Worm (Caenorhabditis elegans) whole organism, L3 larva: ENCODE measurements around the gene Y38C1AA.12.

Source experiments
- R02D3.7 ChIP-seq: fragments of 150-350 bp; optimal IDR thresholded peaks from 2 replicates; lab custom pipeline; 2014; ENCODE audit warnings: missing biosample characterization, missing genetic modification characterization
- ZK546.5 ChIP-seq: sonication (generic microtip); optimal IDR thresholded peaks from 2 replicates; lab custom pipeline; 2017; ENCODE audit warnings: missing biosample characterization, missing genetic modification characterization
- aly-2 ChIP-seq: fragments of 150-350 bp; optimal IDR thresholded peaks from 2 replicates; lab custom pipeline; 2014; ENCODE audit warnings: missing biosample characterization, missing genetic modification characterization
- ama-1 ChIP-seq: fragments of 150-350 bp; optimal IDR thresholded peaks from 2 replicates; lab custom pipeline; 2018
- ceh-16 ChIP-seq: sonication (generic microtip); optimal IDR thresholded peaks from 2 replicates; lab custom pipeline; 2017; ENCODE audit warnings: missing biosample characterization, missing genetic modification characterization
- ceh-82 ChIP-seq: fragments of 150-350 bp; optimal IDR thresholded peaks from 2 replicates; lab custom pipeline; 2014; ENCODE audit warnings: missing biosample characterization, missing genetic modification characterization
- ceh-9 ChIP-seq: sonication (generic microtip); optimal IDR thresholded peaks from 2 replicates; lab custom pipeline; 2018; ENCODE audit warnings: missing biosample characterization, missing genetic modification characterization
- egl-27 ChIP-seq: sonication (generic microtip); optimal IDR thresholded peaks from 4 replicates; lab custom pipeline; 2017; ENCODE audit warnings: missing biosample characterization, missing genetic modification reagents, missing genetic modification characterization
- elt-1 ChIP-seq: fragments of 150-350 bp; optimal IDR thresholded peaks from 2 replicates; lab custom pipeline; 2014; ENCODE audit warnings: missing biosample characterization, missing genetic modification characterization
- elt-2 ChIP-seq: sonication (generic microtip); optimal IDR thresholded peaks from 2 replicates; lab custom pipeline; 2016; ENCODE audit warnings: missing genetic modification reagents, mild to moderate bottlenecking, missing genetic modification characterization, missing compliant biosample characterization
- eor-1 ChIP-seq, 2 experiments: fragments of 150-350 bp; optimal IDR thresholded peaks; 2 replicates each; lab custom pipeline; 2014 to 2018; ENCODE audit warnings: missing biosample characterization in 2 of 2, missing genetic modification characterization in 2 of 2
- fkh-2 ChIP-seq: fragments of 150-350 bp; optimal IDR thresholded peaks from 2 replicates; lab custom pipeline; 2014; ENCODE audit warnings: missing biosample characterization, missing genetic modification reagents, missing genetic modification characterization
- fos-1 ChIP-seq: fragments of 150-350 bp; optimal IDR thresholded peaks from 2 replicates; lab custom pipeline; 2014; ENCODE audit warnings: missing biosample characterization, missing genetic modification characterization
- lin-15B ChIP-seq: fragments of 150-350 bp; optimal IDR thresholded peaks from 2 replicates; lab custom pipeline; 2014; ENCODE audit warnings: missing biosample characterization, missing genetic modification characterization
- lsy-12 ChIP-seq: sonication (generic microtip); optimal IDR thresholded peaks from 2 replicates; lab custom pipeline; 2016; ENCODE audit warnings: mild to moderate bottlenecking, missing genetic modification characterization, missing compliant biosample characterization
- nfya-1 ChIP-seq: sonication (generic microtip); optimal IDR thresholded peaks from 2 replicates; lab custom pipeline; 2017; ENCODE audit warnings: missing genetic modification characterization, mild to moderate bottlenecking, missing compliant biosample characterization, antibody characterized with exemption, moderate library complexity; ENCODE audit not compliant: insufficient read depth
- nhr-11 ChIP-seq: fragments of 150-350 bp; optimal IDR thresholded peaks from 2 replicates; lab custom pipeline; 2014; ENCODE audit warnings: missing biosample characterization, missing genetic modification characterization
- nhr-12 ChIP-seq: fragments of 150-350 bp; optimal IDR thresholded peaks from 2 replicates; lab custom pipeline; 2014; ENCODE audit warnings: missing biosample characterization, missing genetic modification characterization
- nhr-23 ChIP-seq: fragments of 150-350 bp; optimal IDR thresholded peaks from 2 replicates; lab custom pipeline; 2014; ENCODE audit warnings: missing biosample characterization, missing genetic modification reagents, missing genetic modification characterization
- nhr-25 ChIP-seq: sonication (generic microtip); optimal IDR thresholded peaks from 2 replicates; lab custom pipeline; 2017; ENCODE audit warnings: missing biosample characterization, missing genetic modification characterization
- nhr-28 ChIP-seq: fragments of 150-350 bp; optimal IDR thresholded peaks from 2 replicates; lab custom pipeline; 2014; ENCODE audit warnings: missing biosample characterization, missing genetic modification characterization
- nhr-43 ChIP-seq: sonication (generic microtip); optimal IDR thresholded peaks from 2 replicates; lab custom pipeline; 2016; ENCODE audit warnings: mild to moderate bottlenecking, missing genetic modification characterization, missing compliant biosample characterization; ENCODE audit not compliant: poor library complexity, severe bottlenecking
- nhr-67 ChIP-seq: fragments of 150-350 bp; optimal IDR thresholded peaks from 2 replicates; lab custom pipeline; 2014; ENCODE audit warnings: missing biosample characterization, missing genetic modification characterization
- nhr-76 ChIP-seq: fragments of 150-350 bp; sonication (generic microtip); optimal IDR thresholded peaks from 5 replicates; lab custom pipeline; 2014; ENCODE audit warnings: missing biosample characterization, missing genetic modification characterization
- pha-4 ChIP-seq: fragments of 150-350 bp; optimal IDR thresholded peaks from 2 replicates; lab custom pipeline; 2014; ENCODE audit warnings: missing biosample characterization, missing genetic modification reagents, missing genetic modification characterization
- pqm-1 ChIP-seq: fragments of 150-350 bp; optimal IDR thresholded peaks from 2 replicates; lab custom pipeline; 2017; ENCODE audit warnings: missing biosample characterization, missing genetic modification characterization, inconsistent platforms
- sea-2 ChIP-seq: fragments of 150-350 bp; sonication (generic microtip); optimal IDR thresholded peaks from 4 replicates; lab custom pipeline; 2014; ENCODE audit warnings: missing biosample characterization, missing genetic modification reagents, missing genetic modification characterization
- skn-1 ChIP-seq: fragments of 150-350 bp; optimal IDR thresholded peaks from 2 replicates; lab custom pipeline; 2014; ENCODE audit warnings: missing biosample characterization, missing genetic modification characterization
- tbx-2 ChIP-seq: sonication (generic microtip); optimal IDR thresholded peaks from 2 replicates; lab custom pipeline; 2016; ENCODE audit warnings: mild to moderate bottlenecking, missing genetic modification characterization, missing compliant biosample characterization
- zag-1 ChIP-seq: fragments of 150-350 bp; optimal IDR thresholded peaks from 2 replicates; lab custom pipeline; 2014; ENCODE audit warnings: missing biosample characterization, missing genetic modification characterization
- ztf-11 ChIP-seq: fragments of 150-350 bp; optimal IDR thresholded peaks from 2 replicates; lab custom pipeline; 2014; ENCODE audit warnings: missing biosample characterization, missing genetic modification characterization
- ztf-4 ChIP-seq: fragments of 150-350 bp; optimal IDR thresholded peaks from 2 replicates; lab custom pipeline; 2014; ENCODE audit warnings: missing biosample characterization, missing genetic modification characterization

Y38C1AA.12 gene

DNA sequence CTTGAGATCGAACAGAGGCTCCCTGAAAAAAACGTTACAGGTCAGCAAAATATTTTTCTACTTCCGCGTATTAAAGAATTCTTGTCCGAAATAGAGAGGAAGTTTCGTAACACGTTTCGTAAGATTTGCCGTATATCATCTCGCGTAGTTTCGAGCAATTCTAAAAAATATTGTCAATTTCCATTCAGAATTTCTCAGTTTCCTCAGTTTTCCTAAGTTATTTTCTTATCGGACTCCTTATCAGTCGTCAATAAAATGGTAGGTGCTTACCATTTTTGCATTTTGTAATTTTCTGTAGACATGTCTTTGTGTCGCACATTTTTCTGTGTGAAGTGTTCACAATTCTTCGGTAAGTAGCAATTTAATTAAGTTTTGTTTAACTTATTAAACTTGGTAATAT, 32.2 kb upstream of the Y38C1AA.12 start, which contains the start of gene Y38C1AA.19:
Gene Y38C1AA.19, plus strand, starts transcription at position 301 of the 400 bp plus-strand sequence.
- TF ChIP-seq nhr-28 (tag; lab: Kevin White, UChicago) (no peak), skn-1 (tag; lab: Kevin White, UChicago) (no peak), R02D3.7 (tag; lab: Kevin White, UChicago) (no peak), ceh-82 (no peak), nfya-1 (no peak), nhr-67 (no peak), pqm-1 (tag; lab: Kevin White, UChicago) (no peak), fos-1 (tag; lab: Kevin White, UChicago) (no peak), ceh-16 (tag; lab: Kevin White, UChicago) (no peak), egl-27 (tag; lab: Kevin White, UChicago) (no peak), ZK546.5 (no peak), elt-1 (no peak)

DNA sequence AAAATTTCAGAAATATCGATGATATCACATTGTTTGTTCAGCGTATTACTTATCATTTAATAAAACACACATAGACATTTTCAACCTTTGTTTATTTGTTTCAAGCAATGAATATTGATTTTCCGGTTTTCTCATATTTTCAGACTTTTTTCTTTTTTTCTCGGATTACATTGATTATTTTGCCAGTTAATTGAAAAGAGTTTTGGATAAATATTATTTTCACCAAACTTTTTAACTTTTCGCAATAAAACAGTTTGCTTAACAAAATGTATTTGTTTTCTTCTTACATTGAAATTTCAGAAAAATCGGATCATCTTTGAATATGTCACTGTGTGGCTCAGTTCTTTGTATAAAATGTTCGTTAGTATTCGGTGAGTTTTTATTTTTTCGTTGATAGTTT, 29.5 kb upstream of the Y38C1AA.12 start, which contains the start of gene Y38C1AA.6:
Gene Y38C1AA.6, plus strand, starts transcription at position 301 of the 400 bp plus-strand sequence.
- no peak for TF ChIP-seq nhr-28 (tag; lab: Kevin White, UChicago)
- TF ChIP-seq pqm-1 (tag; lab: Kevin White, UChicago) = peak; percentile 17
- TF ChIP-seq ztf-11 (tag; lab: Kevin White, UChicago) = no peak

ce11 chrIV:164777-165176, 27.3 kb upstream of the Y38C1AA.12 start, which contains the start of gene cutl-24:
Gene cutl-24 (plus strand): TSS chrIV:165077.
- TF ChIP-seq fos-1 (tag; lab: Kevin White, UChicago) (no peak), R02D3.7 (tag; lab: Kevin White, UChicago) (no peak), eor-1 (tag; optimal IDR thresholded peaks at IDR 0.05; lab: Kevin White, UChicago) (no peak), egl-27 (tag; lab: Kevin White, UChicago) (no peak), nhr-11 (no peak), tbx-2 (tag; lab: Kevin White, UChicago) (no peak), elt-2 (tag; lab: Kevin White, UChicago) (peak; percentile 2), fkh-2 (tag; lab: Kevin White, UChicago) (no peak)
- TF ChIP-seq, all 47 proteins: peak for 1

DNA sequence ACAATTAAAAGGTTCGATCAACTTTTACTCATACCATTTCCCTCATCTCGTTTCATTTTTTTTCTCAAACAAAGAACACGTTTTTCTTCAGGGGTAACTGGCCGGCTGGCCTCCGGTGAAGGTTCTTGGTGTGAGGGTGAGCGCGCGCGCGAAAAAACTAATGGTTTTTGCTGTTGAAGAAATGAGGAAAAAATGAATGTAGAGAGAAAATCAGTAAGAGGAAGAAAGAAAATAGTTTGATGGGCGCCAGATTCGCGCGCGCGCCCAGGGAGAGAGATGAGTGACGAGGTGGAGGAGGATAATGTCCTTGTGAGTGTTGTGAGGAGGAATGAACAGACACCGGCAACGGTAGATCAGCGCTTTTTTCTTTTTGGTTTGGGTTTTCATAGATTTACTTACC, 21.0 kb upstream of the Y38C1AA.12 start:
- no peak for TF ChIP-seq ztf-11 (tag; lab: Kevin White, UChicago)
- no peak for TF ChIP-seq ceh-9 (tag; lab: Kevin White, UChicago)
- no peak for TF ChIP-seq aly-2 (tag; lab: Kevin White, UChicago)
- TF ChIP-seq nhr-43 (tag; lab: Kevin White, UChicago) = no peak
- peak; percentile 81 for TF ChIP-seq nhr-25 (tag; lab: Kevin White, UChicago)
- no peak for TF ChIP-seq ztf-4 (tag; lab: Kevin White, UChicago)

- TF ChIP-seq nhr-25 (tag; lab: Kevin White, UChicago) (no peak), pqm-1 (tag; lab: Kevin White, UChicago) (no peak), nhr-12 (tag; lab: Kevin White, UChicago) (no peak), fos-1 (tag; lab: Kevin White, UChicago) (no peak), ztf-4 (tag; lab: Kevin White, UChicago) (no peak), pha-4 (tag; lab: Kevin White, UChicago) (no peak), lsy-12 (no peak), lin-15B (no peak), elt-1 (no peak)
Measured at ce11 chrIV:172990-173389, 19.1 kb upstream of the Y38C1AA.12 start.

- TF ChIP-seq zag-1 (tag; lab: Kevin White, UChicago) (no peak), ama-1 (lab: Kevin White, UChicago) (no peak), nhr-23 (tag; lab: Kevin White, UChicago) (no peak), nhr-12 (tag; lab: Kevin White, UChicago) (no peak), lin-15B (no peak), sea-2 (GFP tag; lab: Kevin White, UChicago) (no peak), nhr-43 (tag; lab: Kevin White, UChicago) (no peak), elt-1 (no peak), aly-2 (tag; lab: Kevin White, UChicago) (no peak), skn-1 (tag; lab: Kevin White, UChicago) (no peak), nhr-76 (tag; lab: Kevin White, UChicago) (no peak)
Measured at ce11 chrIV:174115-174514, 17.9 kb upstream of the Y38C1AA.12 start.
